Fruit fly (Drosophila melanogaster) whole organism, embryonic: ENCODE measurements around the gene CG43179.

Experiments
- ATbp ChIP-seq: fragments of 200-800 bp; sonication (Bioruptor generic); optimal IDR thresholded peaks from 2 replicates; lab custom pipeline; 2017; ENCODE audit warnings: missing biosample characterization, mild to moderate bottlenecking, missing genetic modification characterization, missing genetic modification reagents
- CG12236 ChIP-seq: fragments of 200-800 bp; sonication (Bioruptor generic); optimal IDR thresholded peaks from 2 replicates; lab custom pipeline; 2016; ENCODE audit warnings: missing biosample characterization, missing genetic modification characterization
- CG13894 ChIP-seq: fragments of 200-800 bp; sonication (Bioruptor generic); optimal IDR thresholded peaks from 3 replicates; lab custom pipeline; 2018; ENCODE audit warnings: missing biosample characterization, mild to moderate bottlenecking, missing genetic modification characterization, moderate library complexity
- CG14050 ChIP-seq: fragments of 200-800 bp; sonication (Bioruptor generic); IDR thresholded peaks from 3 replicates; pipeline ENCODE4 v1.3.6; 2022; ENCODE audit warnings: missing biosample characterization, missing genetic modification characterization
- CG17385 ChIP-seq: fragments of 200-800 bp; sonication (Bioruptor generic); optimal IDR thresholded peaks from 3 replicates; lab custom pipeline; 2018; ENCODE audit warnings: missing biosample characterization, mild to moderate bottlenecking, missing genetic modification characterization
- CG17829 ChIP-seq: fragments of 200-800 bp; optimal IDR thresholded peaks from 2 replicates; lab custom pipeline; 2019; ENCODE audit warnings: missing biosample characterization, mild to moderate bottlenecking, missing genetic modification characterization, moderate library complexity
- CG18262 ChIP-seq: fragments of 200-800 bp; optimal IDR thresholded peaks from 3 replicates; lab custom pipeline; 2019; ENCODE audit warnings: missing biosample characterization, mild to moderate bottlenecking, missing genetic modification characterization, moderate library complexity
- CG18619 ChIP-seq: fragments of 200-800 bp; sonication (Bioruptor generic); optimal IDR thresholded peaks from 3 replicates; lab custom pipeline; 2017; ENCODE audit warnings: missing biosample characterization, mild to moderate bottlenecking, missing genetic modification characterization
- CG2875 ChIP-seq: fragments of 200-800 bp; sonication (Bioruptor generic); optimal IDR thresholded peaks from 2 replicates; lab custom pipeline; 2017; ENCODE audit warnings: missing biosample characterization, mild to moderate bottlenecking, missing genetic modification characterization, missing genetic modification reagents
- CG34224 ChIP-seq: fragments of 200-800 bp; sonication (Bioruptor generic); IDR thresholded peaks from 3 replicates; pipeline ENCODE4 v1.3.6; 2022; ENCODE audit warnings: missing biosample characterization, missing genetic modification characterization; ENCODE audit not compliant: partially characterized antibody
- CG4328 ChIP-seq: fragments of 200-800 bp; sonication (Bioruptor generic); optimal IDR thresholded peaks from 3 replicates; lab custom pipeline; 2017; ENCODE audit warnings: missing biosample characterization, missing genetic modification reagents, missing genetic modification characterization
- CG4854 ChIP-seq: fragments of 200-800 bp; sonication (Bioruptor generic); optimal IDR thresholded peaks from 2 replicates; lab custom pipeline; 2016; ENCODE audit warnings: missing biosample characterization, missing genetic modification characterization, inconsistent platforms
- CG7745 ChIP-seq: fragments of 200-800 bp; sonication (Bioruptor generic); optimal IDR thresholded peaks from 2 replicates; lab custom pipeline; 2018; ENCODE audit warnings: missing biosample characterization, mild to moderate bottlenecking, missing genetic modification characterization, moderate library complexity
- CG8089 ChIP-seq: fragments of 200-800 bp; sonication (Bioruptor generic); optimal IDR thresholded peaks from 3 replicates; lab custom pipeline; 2016; ENCODE audit warnings: missing biosample characterization, missing genetic modification characterization
- CTCF ChIP-seq: fragments of 200-800 bp; sonication (Bioruptor generic); optimal IDR thresholded peaks from 2 replicates; lab custom pipeline; 2017; ENCODE audit warnings: missing biosample characterization, mild to moderate bottlenecking, missing genetic modification characterization, moderate library complexity
- CoRest ChIP-seq: fragments of 200-800 bp; sonication (Bioruptor generic); optimal IDR thresholded peaks from 3 replicates; lab custom pipeline; 2018; ENCODE audit warnings: missing biosample characterization, mild to moderate bottlenecking, missing genetic modification characterization, moderate library complexity
- Hand ChIP-seq: fragments of 200-800 bp; sonication (Bioruptor generic); optimal IDR thresholded peaks from 2 replicates; lab custom pipeline; 2017; ENCODE audit warnings: mild to moderate bottlenecking, missing biosample characterization, missing genetic modification reagents, missing genetic modification characterization
- HmgZ ChIP-seq: fragments of 200-800 bp; sonication (Bioruptor generic); optimal IDR thresholded peaks from 2 replicates; lab custom pipeline; 2018; ENCODE audit warnings: missing biosample characterization, mild to moderate bottlenecking, missing genetic modification characterization
- Hmr ChIP-seq: fragments of 200-800 bp; sonication (Bioruptor generic); optimal IDR thresholded peaks from 3 replicates; lab custom pipeline; 2017; ENCODE audit warnings: mild to moderate bottlenecking, missing biosample characterization, missing genetic modification reagents, missing genetic modification characterization
- Hmx ChIP-seq: fragments of 200-800 bp; sonication (Bioruptor generic); optimal IDR thresholded peaks from 2 replicates; lab custom pipeline; 2016; ENCODE audit warnings: missing biosample characterization, missing genetic modification characterization
- Mrtf ChIP-seq: fragments of 200-800 bp; sonication (Bioruptor generic); IDR thresholded peaks from 3 replicates; pipeline ENCODE4 v1.3.6; 2022; ENCODE audit warnings: missing biosample characterization, missing genetic modification characterization
- NfI ChIP-seq: fragments of 200-800 bp; sonication (Bioruptor generic); optimal IDR thresholded peaks from 3 replicates; lab custom pipeline; 2018; ENCODE audit warnings: missing biosample characterization, mild to moderate bottlenecking, missing genetic modification characterization, moderate library complexity
- Sox100B ChIP-seq: fragments of 200-800 bp; sonication (Bioruptor generic); optimal IDR thresholded peaks from 3 replicates; lab custom pipeline; 2018; ENCODE audit warnings: missing biosample characterization, mild to moderate bottlenecking, missing genetic modification characterization
- Taf1 ChIP-seq: fragments of 200-800 bp; sonication (Bioruptor generic); IDR thresholded peaks from 2 replicates; pipeline ENCODE4 v1.3.6; 2022; ENCODE audit warnings: missing biosample characterization, missing genetic modification characterization
- Vsx1 ChIP-seq: fragments of 200-800 bp; sonication (Bioruptor generic); optimal IDR thresholded peaks from 2 replicates; lab custom pipeline; 2017; ENCODE audit warnings: missing biosample characterization, mild to moderate bottlenecking, missing genetic modification characterization, missing genetic modification reagents
- Xbp1 ChIP-seq: fragments of 200-800 bp; sonication (Bioruptor generic); optimal IDR thresholded peaks from 3 replicates; lab custom pipeline; 2016; ENCODE audit warnings: missing biosample characterization, mild to moderate bottlenecking, missing genetic modification characterization
- az2 ChIP-seq: fragments of 200-800 bp; sonication (Bioruptor generic); optimal IDR thresholded peaks from 3 replicates; lab custom pipeline; 2016; ENCODE audit warnings: missing biosample characterization, missing genetic modification characterization
- br ChIP-seq: fragments of >200 bp; optimal IDR thresholded peaks from 2 replicates; lab custom pipeline; 2017
- cas ChIP-seq: fragments of 200-800 bp; sonication (Bioruptor generic); IDR thresholded peaks from 2 replicates; pipeline ENCODE4 v1.3.6; 2022; ENCODE audit warnings: missing biosample characterization, missing genetic modification characterization
- disco-r ChIP-seq: fragments of 200-800 bp; sonication (Bioruptor generic); optimal IDR thresholded peaks from 2 replicates; lab custom pipeline; 2016; ENCODE audit warnings: missing biosample characterization, missing genetic modification characterization
- ems ChIP-seq: fragments of 200-800 bp; sonication (Bioruptor generic); optimal IDR thresholded peaks from 3 replicates; lab custom pipeline; 2016; ENCODE audit warnings: missing biosample characterization, missing genetic modification characterization
- ewg ChIP-seq: fragments of 200-800 bp; sonication (Bioruptor generic); optimal IDR thresholded peaks from 3 replicates; lab custom pipeline; 2017; ENCODE audit warnings: mild to moderate bottlenecking, missing biosample characterization, missing genetic modification reagents, missing genetic modification characterization
- fd102C ChIP-seq: fragments of 200-800 bp; sonication (Bioruptor generic); optimal IDR thresholded peaks from 2 replicates; lab custom pipeline; 2018; ENCODE audit warnings: missing biosample characterization, mild to moderate bottlenecking, missing genetic modification characterization, moderate library complexity
- gem ChIP-seq: fragments of 200-800 bp; sonication (Bioruptor generic); optimal IDR thresholded peaks from 2 replicates; lab custom pipeline; 2019; ENCODE audit warnings: missing biosample characterization, mild to moderate bottlenecking, missing genetic modification characterization, moderate library complexity
- grau ChIP-seq: fragments of 200-800 bp; optimal IDR thresholded peaks from 3 replicates; lab custom pipeline; 2019; ENCODE audit warnings: missing biosample characterization, mild to moderate bottlenecking, missing genetic modification characterization, moderate library complexity
- hbn ChIP-seq: fragments of 200-800 bp; sonication (Bioruptor generic); IDR thresholded peaks from 2 replicates; pipeline ENCODE4 v1.3.6; 2022; ENCODE audit warnings: missing biosample characterization, missing genetic modification characterization; ENCODE audit not compliant: partially characterized antibody
- hkb ChIP-seq, 2 experiments: fragments of 200-800 bp in 1 of 2; fragments of >200 bp in 1 of 2; sonication (Bioruptor generic) in 1 of 2; IDR thresholded peaks in 1 of 2; optimal IDR thresholded peaks in 1 of 2; 2 replicates each; pipeline versions ENCODE4 v1.3.6 to Lab custom; 2017 to 2022; ENCODE audit warnings: missing biosample characterization in 1 of 2, missing genetic modification characterization in 1 of 2
- jing ChIP-seq: fragments of 200-800 bp; sonication (Bioruptor generic); optimal IDR thresholded peaks from 2 replicates; lab custom pipeline; 2018; ENCODE audit warnings: missing biosample characterization, mild to moderate bottlenecking, missing genetic modification characterization
- klu ChIP-seq: fragments of 200-800 bp; sonication (Bioruptor generic); IDR thresholded peaks from 2 replicates; pipeline ENCODE4 v1.3.6; 2022; ENCODE audit warnings: missing biosample characterization, missing genetic modification characterization
- nmo ChIP-seq: fragments of 200-800 bp; sonication (Bioruptor generic); optimal IDR thresholded peaks from 2 replicates; lab custom pipeline; 2018; ENCODE audit warnings: missing biosample characterization, mild to moderate bottlenecking, missing genetic modification characterization, moderate library complexity
- oc ChIP-seq: fragments of 200-800 bp; sonication (Bioruptor generic); optimal IDR thresholded peaks from 2 replicates; lab custom pipeline; 2018; ENCODE audit warnings: missing biosample characterization, mild to moderate bottlenecking, missing genetic modification characterization, moderate library complexity
- odd ChIP-seq: fragments of 200-800 bp; sonication (Bioruptor generic); optimal IDR thresholded peaks from 2 replicates; lab custom pipeline; 2017; ENCODE audit warnings: missing biosample characterization, mild to moderate bottlenecking, missing genetic modification characterization
- p53 ChIP-seq: fragments of 200-800 bp; sonication (Bioruptor generic); optimal IDR thresholded peaks from 2 replicates; lab custom pipeline; 2016; ENCODE audit warnings: missing biosample characterization, missing genetic modification characterization
- row ChIP-seq: fragments of 200-800 bp; sonication (Bioruptor generic); IDR thresholded peaks from 3 replicates; pipeline ENCODE4 v1.3.6; 2022; ENCODE audit warnings: missing biosample characterization, missing genetic modification characterization
- run ChIP-seq: fragments of 200-800 bp; sonication (Bioruptor generic); optimal IDR thresholded peaks from 3 replicates; lab custom pipeline; 2018; ENCODE audit warnings: missing biosample characterization, mild to moderate bottlenecking, missing genetic modification characterization
- sc ChIP-seq, 3 experiments: fragments of >200 bp in 2 of 3; fragments of 200-800 bp in 1 of 3; sonication (Bioruptor generic) in 1 of 3; optimal IDR thresholded peaks; 2 replicates in 2 of 3; 3 replicates in 1 of 3; lab custom pipeline; 2017; ENCODE audit warnings: mild to moderate bottlenecking in 1 of 3, missing biosample characterization in 1 of 3, missing genetic modification characterization in 1 of 3, missing genetic modification reagents in 1 of 3
- scrt ChIP-seq: fragments of 200-800 bp; sonication (Bioruptor generic); optimal IDR thresholded peaks from 2 replicates; lab custom pipeline; 2018; ENCODE audit warnings: missing biosample characterization, mild to moderate bottlenecking, missing genetic modification characterization, moderate library complexity
- tin ChIP-seq: fragments of 200-800 bp; sonication (Bioruptor generic); optimal IDR thresholded peaks from 3 replicates; lab custom pipeline; 2016; ENCODE audit warnings: missing biosample characterization, missing genetic modification characterization
- zf30C ChIP-seq: fragments of 200-800 bp; sonication (Bioruptor generic); optimal IDR thresholded peaks from 3 replicates; lab custom pipeline; 2018; ENCODE audit warnings: missing biosample characterization, mild to moderate bottlenecking, missing genetic modification characterization
- zfh1 ChIP-seq: fragments of 200-800 bp; sonication (Bioruptor generic); IDR thresholded peaks from 3 replicates; pipeline ENCODE4 v1.3.6; 2022; ENCODE audit warnings: missing biosample characterization, missing genetic modification characterization

Gene CG43179

DNA sequence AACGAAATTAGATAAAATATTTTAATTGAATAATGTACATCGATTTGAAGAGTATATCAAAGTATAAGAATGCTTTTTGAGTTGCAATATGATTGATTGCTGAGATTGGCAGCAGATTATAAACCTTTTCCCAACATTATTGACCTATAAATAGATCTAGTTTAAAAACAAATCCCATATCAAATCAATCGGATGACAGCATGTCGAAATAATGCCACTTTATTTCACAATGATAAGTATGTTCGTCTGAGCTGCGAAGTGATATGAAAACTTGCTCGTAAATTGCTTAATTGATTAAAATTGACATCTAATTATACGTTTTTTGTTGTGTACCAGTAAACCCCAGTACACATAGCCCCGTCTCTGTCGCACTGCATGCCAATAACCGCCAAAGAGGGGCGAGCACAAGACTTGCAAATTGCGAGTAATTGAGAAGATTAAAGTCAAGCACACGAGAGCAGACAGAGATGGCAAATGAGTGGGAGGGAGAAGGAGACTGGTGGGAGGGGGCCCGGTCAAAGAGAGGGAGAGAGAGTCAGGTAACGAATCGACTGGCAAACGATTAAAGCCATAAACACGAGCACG, 27.2 kb downstream of the CG43179 start (continued):
- no peak for TF ChIP-seq CG13894 (tag; lab: Kevin White, UChicago)
- TF ChIP-seq odd (GFP tag; lab: Kevin White, UChicago): no peak
- peak; percentile 43 for TF ChIP-seq jing (GFP tag; lab: Kevin White, UChicago)
- no peak for TF ChIP-seq zfh1 (GFP tag; lab: Robert Waterston, UW)
- TF ChIP-seq Vsx1: peak; percentile 64
- TF ChIP-seq zf30C (GFP tag; lab: Kevin White, UChicago): no peak
- TF ChIP-seq HmgZ (tag; lab: Kevin White, UChicago): peak; percentile 4
- peak; percentile 11 for TF ChIP-seq Hand (GFP tag; lab: Kevin White, UChicago)
- TF ChIP-seq CTCF (GFP tag; lab: Kevin White, UChicago): no peak
- no peak for TF ChIP-seq CG8089 (GFP tag; lab: Kevin White, UChicago)
- no peak for TF ChIP-seq p53 (GFP tag; lab: Kevin White, UChicago)
- no peak for TF ChIP-seq row (GFP tag; lab: Robert Waterston, UW)
- TF ChIP-seq CG4854 (GFP tag; lab: Kevin White, UChicago): peak; percentile 7
- no peak for TF ChIP-seq CG34224 (GFP tag; lab: Robert Waterston, UW)
- no peak for TF ChIP-seq CG2875 (GFP tag; lab: Kevin White, UChicago)
- no peak for TF ChIP-seq hkb (optimal IDR thresholded peaks at IDR 0.05; lab: Kevin White, UChicago)
- TF ChIP-seq hkb (GFP tag; IDR thresholded peaks at IDR 0.05; lab: Robert Waterston, UW): no peak
- peak; percentile 6 for TF ChIP-seq Hmx (GFP tag; lab: Kevin White, UChicago)
- no peak for TF ChIP-seq ems (GFP tag; lab: Kevin White, UChicago)
- TF ChIP-seq Hmr: peak; percentile 61
- no peak for TF ChIP-seq Taf1 (GFP tag; lab: Robert Waterston, UW)
- TF ChIP-seq hbn (GFP tag; lab: Robert Waterston, UW): no peak
- peak; percentile 45 for TF ChIP-seq Xbp1 (GFP tag; lab: Kevin White, UChicago)
- peak; percentile 61 for TF ChIP-seq grau
- no peak for TF ChIP-seq oc (tag; lab: Kevin White, UChicago)
- peak; percentile 55 for TF ChIP-seq CG18619 (GFP tag; lab: Kevin White, UChicago)
- TF ChIP-seq CG7745 (tag; lab: Kevin White, UChicago): no peak
- no peak for TF ChIP-seq sc (optimal IDR thresholded peaks at IDR 0.05; lab: Kevin White, UChicago)
- no peak for TF ChIP-seq sc (GFP tag; optimal IDR thresholded peaks at IDR 0.05; lab: Kevin White, UChicago)
- peak; percentile 6 for TF ChIP-seq ewg (GFP tag; lab: Kevin White, UChicago)
- no peak for TF ChIP-seq Mrtf (GFP tag; lab: Robert Waterston, UW)
- TF ChIP-seq nmo (GFP tag; lab: Kevin White, UChicago): peak; percentile 42
- TF ChIP-seq CoRest (tag; lab: Kevin White, UChicago): peak; percentile 63
- no peak for TF ChIP-seq CG18262
- no peak for TF ChIP-seq fd102C (GFP tag; lab: Kevin White, UChicago)
- no peak for TF ChIP-seq disco-r (GFP tag; lab: Kevin White, UChicago)
- no peak for TF ChIP-seq tin (GFP tag; lab: Kevin White, UChicago)
- TF ChIP-seq CG14050: no peak
- no peak for TF ChIP-seq cas (GFP tag; lab: Robert Waterston, UW)
- TF ChIP-seq CG17829 (tag; lab: Kevin White, UChicago): no peak
- no peak for TF ChIP-seq klu
- peak; percentile 14 for TF ChIP-seq scrt (GFP tag; lab: Kevin White, UChicago)
- peak; percentile 7 for TF ChIP-seq Sox100B
- TF ChIP-seq run (tag; lab: Kevin White, UChicago): no peak
- TF ChIP-seq az2 (GFP tag; lab: Kevin White, UChicago): peak; percentile 6
- TF ChIP-seq br (lab: Kevin White, UChicago): no peak
- no peak for TF ChIP-seq CG12236
- TF ChIP-seq ATbp: no peak
- TF ChIP-seq gem (tag; lab: Kevin White, UChicago): peak; percentile 71
- TF ChIP-seq NfI (GFP tag; lab: Kevin White, UChicago): peak; percentile 19
- TF ChIP-seq CG4328 (GFP tag; lab: Kevin White, UChicago): no peak
- TF ChIP-seq CG17385: peak; percentile 18
